Fruit fly (Drosophila melanogaster) whole organism, embryonic: ENCODE data around the gene CG34026.

Experiments
- Asciz ChIP-seq: fragments of 200-800 bp; sonication (Bioruptor generic); optimal IDR thresholded peaks from 2 replicates; lab custom pipeline; 2017; ENCODE audit warnings: missing biosample characterization, mild to moderate bottlenecking, missing genetic modification characterization, missing genetic modification reagents
- Blimp-1 ChIP-seq: fragments of 200-800 bp; sonication (Bioruptor generic); optimal IDR thresholded peaks from 3 replicates; lab custom pipeline; 2018; ENCODE audit warnings: missing biosample characterization, missing genetic modification characterization, mild to moderate bottlenecking, moderate library complexity, missing genetic modification reagents
- CG10267 ChIP-seq: fragments of 200-800 bp; sonication (Bioruptor generic); optimal IDR thresholded peaks from 2 replicates; lab custom pipeline; 2018; ENCODE audit warnings: missing biosample characterization, mild to moderate bottlenecking, missing genetic modification characterization, moderate library complexity
- CG11504 ChIP-seq: fragments of 200-800 bp; sonication (Bioruptor generic); optimal IDR thresholded peaks from 3 replicates; lab custom pipeline; 2019; ENCODE audit warnings: missing biosample characterization, mild to moderate bottlenecking, missing genetic modification characterization, moderate library complexity
- CG11560 ChIP-seq: fragments of 200-800 bp; sonication (Bioruptor generic); IDR thresholded peaks from 3 replicates; pipeline ENCODE4 v1.3.6; 2022; ENCODE audit warnings: missing biosample characterization, missing genetic modification characterization
- CG11723 ChIP-seq: fragments of 200-800 bp; sonication (Bioruptor generic); optimal IDR thresholded peaks from 2 replicates; lab custom pipeline; 2017; ENCODE audit warnings: missing biosample characterization, mild to moderate bottlenecking, missing genetic modification characterization
- CG13624 ChIP-seq: fragments of 200-800 bp; sonication (Bioruptor generic); optimal IDR thresholded peaks from 2 replicates; lab custom pipeline; 2016; ENCODE audit warnings: missing biosample characterization, missing genetic modification characterization
- CG13775 ChIP-seq: fragments of 200-800 bp; sonication (Bioruptor generic); optimal IDR thresholded peaks from 3 replicates; lab custom pipeline; 2017; ENCODE audit warnings: missing biosample characterization, mild to moderate bottlenecking, missing genetic modification characterization
- CG15011 ChIP-seq: fragments of 200-800 bp; sonication (Bioruptor generic); optimal IDR thresholded peaks from 3 replicates; lab custom pipeline; 2018; ENCODE audit warnings: missing biosample characterization, mild to moderate bottlenecking, missing genetic modification characterization
- CG15073 ChIP-seq: fragments of 200-800 bp; sonication (Bioruptor generic); optimal IDR thresholded peaks from 2 replicates; lab custom pipeline; 2016; ENCODE audit warnings: missing biosample characterization, missing genetic modification characterization
- CG16863 ChIP-seq: fragments of 200-800 bp; sonication (Bioruptor generic); optimal IDR thresholded peaks from 3 replicates; lab custom pipeline; 2016; ENCODE audit warnings: missing biosample characterization, missing genetic modification characterization
- CG2712 ChIP-seq: fragments of 200-800 bp; optimal IDR thresholded peaks from 3 replicates; lab custom pipeline; 2019; ENCODE audit warnings: missing biosample characterization, mild to moderate bottlenecking, missing genetic modification characterization, moderate library complexity
- CG30020 ChIP-seq: fragments of 200-800 bp; optimal IDR thresholded peaks from 2 replicates; lab custom pipeline; 2019; ENCODE audit warnings: missing biosample characterization, mild to moderate bottlenecking, missing genetic modification characterization, moderate library complexity
- CG7372 ChIP-seq: fragments of 200-800 bp; sonication (Bioruptor generic); IDR thresholded peaks from 2 replicates; pipeline ENCODE4 v1.3.6; 2022; ENCODE audit warnings: missing biosample characterization, missing genetic modification characterization
- CG8290 ChIP-seq, 3 experiments: fragments of 200-800 bp; sonication (Bioruptor generic); optimal IDR thresholded peaks; 2 replicates each; lab custom pipeline; 2016 to 2019; ENCODE audit warnings: missing biosample characterization in 3 of 3, missing genetic modification characterization in 3 of 3, mild to moderate bottlenecking in 2 of 3, moderate library complexity in 1 of 3
- CG8388 ChIP-seq: fragments of 200-800 bp; sonication (Bioruptor generic); optimal IDR thresholded peaks from 2 replicates; lab custom pipeline; 2019; ENCODE audit warnings: missing biosample characterization, mild to moderate bottlenecking, missing genetic modification characterization, moderate library complexity
- Chrac-16 ChIP-seq: fragments of 200-800 bp; sonication (Bioruptor generic); optimal IDR thresholded peaks from 3 replicates; lab custom pipeline; 2016; ENCODE audit warnings: missing biosample characterization, missing genetic modification characterization
- D ChIP-seq, 2 experiments: fragments of 200-800 bp in 1 of 2; fragments of >200 bp in 1 of 2; sonication (Bioruptor generic) in 1 of 2; optimal IDR thresholded peaks; 2 replicates in 1 of 2; 3 replicates in 1 of 2; lab custom pipeline; 2017; ENCODE audit warnings: mild to moderate bottlenecking in 1 of 2, missing biosample characterization in 1 of 2, missing genetic modification characterization in 1 of 2, missing genetic modification reagents in 1 of 2
- Dad ChIP-seq: fragments of 200-800 bp; sonication (Bioruptor generic); optimal IDR thresholded peaks from 3 replicates; lab custom pipeline; 2016; ENCODE audit warnings: missing biosample characterization, missing genetic modification characterization
- H15 ChIP-seq: fragments of 200-800 bp; sonication (Bioruptor generic); IDR thresholded peaks from 3 replicates; pipeline ENCODE4 v1.3.6; 2022; ENCODE audit warnings: missing biosample characterization, missing genetic modification characterization
- HLH4C ChIP-seq: fragments of 200-800 bp; sonication (Bioruptor generic); IDR thresholded peaks from 3 replicates; pipeline ENCODE4 v1.3.6; 2022; ENCODE audit warnings: missing biosample characterization, missing genetic modification characterization; ENCODE audit not compliant: partially characterized antibody
- HLHmδ ChIP-seq: fragments of 200-800 bp; sonication (Bioruptor generic); optimal IDR thresholded peaks from 2 replicates; lab custom pipeline; 2018; ENCODE audit warnings: missing biosample characterization, mild to moderate bottlenecking, missing genetic modification characterization, moderate library complexity
- Hmr ChIP-seq: fragments of 200-800 bp; sonication (Bioruptor generic); optimal IDR thresholded peaks from 3 replicates; lab custom pipeline; 2017; ENCODE audit warnings: mild to moderate bottlenecking, missing biosample characterization, missing genetic modification reagents, missing genetic modification characterization
- Hr39 ChIP-seq: fragments of >200 bp; optimal IDR thresholded peaks from 2 replicates; lab custom pipeline; 2017
- MTF-1 ChIP-seq: fragments of 200-800 bp; sonication (Bioruptor generic); optimal IDR thresholded peaks from 2 replicates; lab custom pipeline; 2018; ENCODE audit warnings: missing biosample characterization, mild to moderate bottlenecking, missing genetic modification characterization, borderline replicate concordance
- Mes4 ChIP-seq: fragments of 200-800 bp; sonication (Bioruptor generic); optimal IDR thresholded peaks from 2 replicates; lab custom pipeline; 2016; ENCODE audit warnings: missing biosample characterization, missing genetic modification characterization
- NK7.1 ChIP-seq: fragments of 200-800 bp; sonication (Bioruptor generic); optimal IDR thresholded peaks from 3 replicates; lab custom pipeline; 2016; ENCODE audit warnings: missing biosample characterization, missing genetic modification characterization
- Nf-YC ChIP-seq: fragments of 200-800 bp; optimal IDR thresholded peaks from 3 replicates; lab custom pipeline; 2019; ENCODE audit warnings: missing biosample characterization, mild to moderate bottlenecking, missing genetic modification characterization, moderate library complexity
- Oli ChIP-seq: fragments of 200-800 bp; sonication (Bioruptor generic); optimal IDR thresholded peaks from 2 replicates; lab custom pipeline; 2018; ENCODE audit warnings: missing biosample characterization, mild to moderate bottlenecking, missing genetic modification characterization, moderate library complexity
- Rx ChIP-seq: fragments of 200-800 bp; sonication (Bioruptor generic); IDR thresholded peaks from 2 replicates; pipeline ENCODE4 v1.3.6; 2022; ENCODE audit warnings: missing biosample characterization, missing genetic modification characterization
- Sry-δ ChIP-seq: fragments of 200-800 bp; sonication (Bioruptor generic); optimal IDR thresholded peaks from 2 replicates; lab custom pipeline; 2016; ENCODE audit warnings: missing biosample characterization, missing genetic modification characterization
- Taf1 ChIP-seq: fragments of 200-800 bp; sonication (Bioruptor generic); IDR thresholded peaks from 2 replicates; pipeline ENCODE4 v1.3.6; 2022; ENCODE audit warnings: missing biosample characterization, missing genetic modification characterization
- bbx ChIP-seq: fragments of 200-800 bp; sonication (Bioruptor generic); IDR thresholded peaks from 2 replicates; pipeline ENCODE4 v1.3.6; 2022; ENCODE audit warnings: missing biosample characterization, missing genetic modification characterization; ENCODE audit not compliant: partially characterized antibody
- chif ChIP-seq, 2 experiments: fragments of 200-800 bp; sonication (Bioruptor generic); optimal IDR thresholded peaks; 3 replicates each; lab custom pipeline; 2016; ENCODE audit warnings: missing biosample characterization in 2 of 2, missing genetic modification characterization in 2 of 2
- chinmo ChIP-seq: fragments of 200-800 bp; sonication (Bioruptor generic); IDR thresholded peaks from 4 replicates; pipeline ENCODE4 v1.3.6; 2022; ENCODE audit warnings: missing biosample characterization, missing genetic modification characterization; ENCODE audit not compliant: partially characterized antibody
- chm ChIP-seq: fragments of 200-800 bp; sonication (Bioruptor generic); IDR thresholded peaks from 2 replicates; pipeline ENCODE4 v1.3.6; 2022; ENCODE audit warnings: missing biosample characterization, missing genetic modification characterization
- ci ChIP-seq: fragments of 200-800 bp; sonication (Bioruptor generic); IDR thresholded peaks from 3 replicates; pipeline ENCODE4 v1.3.6; 2022; ENCODE audit warnings: missing biosample characterization, missing genetic modification characterization
- croc ChIP-seq: fragments of 200-800 bp; sonication (Bioruptor generic); conservative IDR thresholded peaks from 3 replicates; pipeline ENCODE4 v1.3.6; 2022; ENCODE audit warnings: missing biosample characterization, missing genetic modification characterization
- crp ChIP-seq, 2 experiments: fragments of 200-800 bp; sonication (Bioruptor generic); optimal IDR thresholded peaks; 2 replicates in 1 of 2; 3 replicates in 1 of 2; lab custom pipeline; 2017; ENCODE audit warnings: missing biosample characterization in 2 of 2, missing genetic modification characterization in 2 of 2, mild to moderate bottlenecking in 1 of 2, moderate library complexity in 1 of 2
- ind ChIP-seq: fragments of 200-800 bp; sonication (Bioruptor generic); optimal IDR thresholded peaks from 3 replicates; lab custom pipeline; 2016; ENCODE audit warnings: missing biosample characterization, missing genetic modification characterization
- lbe ChIP-seq: fragments of 200-800 bp; sonication (Bioruptor generic); optimal IDR thresholded peaks from 2 replicates; lab custom pipeline; 2016; ENCODE audit warnings: missing biosample characterization, mild to moderate bottlenecking, missing genetic modification characterization
- pb ChIP-seq: fragments of 200-800 bp; sonication (Bioruptor generic); optimal IDR thresholded peaks from 3 replicates; lab custom pipeline; 2016; ENCODE audit warnings: missing biosample characterization, missing genetic modification characterization
- pum ChIP-seq: fragments of 200-800 bp; sonication (Bioruptor generic); optimal IDR thresholded peaks from 2 replicates; lab custom pipeline; 2016; ENCODE audit warnings: missing biosample characterization, missing genetic modification characterization
- sens-2 ChIP-seq: fragments of 200-800 bp; sonication (Bioruptor generic); IDR thresholded peaks from 2 replicates; pipeline ENCODE4 v1.3.6; 2022; ENCODE audit warnings: missing biosample characterization, missing genetic modification characterization
- twi ChIP-seq: fragments of 200-800 bp; optimal IDR thresholded peaks from 2 replicates; lab custom pipeline; 2019; ENCODE audit warnings: missing biosample characterization, mild to moderate bottlenecking, missing genetic modification characterization, moderate library complexity
- wek ChIP-seq: fragments of 200-800 bp; sonication (Bioruptor generic); optimal IDR thresholded peaks from 3 replicates; lab custom pipeline; 2018; ENCODE audit warnings: missing biosample characterization, mild to moderate bottlenecking, missing genetic modification characterization, moderate library complexity
- yki ChIP-seq: fragments of >200 bp; optimal IDR thresholded peaks from 3 replicates; lab custom pipeline; 2018

CG34026 gene

DNA sequence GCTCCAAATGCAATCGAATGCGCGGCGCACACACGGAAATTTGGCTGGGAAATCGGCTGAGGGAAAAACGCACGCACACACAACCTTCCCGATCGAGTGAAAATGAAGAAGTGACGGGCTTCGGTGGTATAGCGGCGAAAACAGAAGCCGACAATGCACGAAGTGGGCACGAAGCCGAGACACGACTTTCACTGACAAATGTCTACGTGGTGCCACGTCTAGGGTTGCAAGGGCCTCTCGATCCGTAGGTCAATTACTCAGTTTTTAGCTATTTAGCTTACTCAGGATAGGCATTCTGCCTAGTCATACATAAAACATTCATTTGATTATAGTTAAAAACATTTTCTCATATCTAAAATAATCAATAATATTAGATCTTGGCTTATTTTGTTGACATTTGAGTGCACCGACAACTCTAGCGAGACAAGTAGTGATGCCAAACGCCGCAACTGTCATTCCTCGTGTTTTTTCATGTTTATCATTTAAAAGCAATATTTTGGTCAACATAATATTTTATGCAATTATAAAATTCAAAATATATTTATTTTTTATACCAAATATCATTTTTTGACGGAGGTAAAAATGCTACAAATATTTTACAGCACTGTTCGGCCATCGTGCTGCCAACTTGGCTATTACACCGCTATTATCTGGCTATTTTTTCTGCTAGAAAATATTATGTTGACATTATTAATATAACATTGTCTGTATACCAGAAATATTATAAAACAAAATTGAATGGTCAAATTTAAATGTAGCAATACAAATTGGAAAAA is 20.1 kb downstream of the CG34026 start (continued):
- peak; percentile 75; the same call in 2 of the 3 replicates for TF ChIP-seq CG11560
- peak; percentile 4 for TF ChIP-seq pb
- peak; percentile 87 for TF ChIP-seq CG11504 (tag; lab: Kevin White, UChicago)
- TF ChIP-seq Nf-YC (tag; lab: Kevin White, UChicago): peak; percentile 79
- TF ChIP-seq Hr39 (lab: Kevin White, UChicago): no peak
- TF ChIP-seq Blimp-1: peak; percentile 90
- TF ChIP-seq Chrac-16: peak; percentile 91
- TF ChIP-seq CG30020 (tag; lab: Kevin White, UChicago): peak; percentile 59
- peak; percentile 48; the same call in 2 of the 3 replicates for TF ChIP-seq HLH4C (GFP tag; lab: Robert Waterston, UW)
- TF ChIP-seq CG8388 (GFP tag; lab: Kevin White, UChicago): peak; percentile 87
- TF ChIP-seq wek: peak; percentile 72
- TF ChIP-seq Hmr: peak; percentile 90
- TF ChIP-seq CG8290 (GFP tag; optimal IDR thresholded peaks at IDR 0.05; lab: Kevin White, UChicago): peak; percentile 85
- peak; percentile 44 to 89 for TF ChIP-seq CG8290 (tag; optimal IDR thresholded peaks at IDR 0.05; lab: Kevin White, UChicago)
- peak; percentile 43; the same call in 1 of the 2 replicates for TF ChIP-seq bbx (GFP tag; lab: Robert Waterston, UW)
- peak; percentile 85 for TF ChIP-seq CG13775
- peak; percentile 46 for TF ChIP-seq CG15073 (GFP tag; lab: Kevin White, UChicago)
- peak; percentile 88 for TF ChIP-seq CG7372
- peak; percentile 92 for TF ChIP-seq CG2712
- TF ChIP-seq CG16863 (GFP tag; lab: Kevin White, UChicago): peak; percentile 55
- TF ChIP-seq twi (tag; lab: Kevin White, UChicago): peak; percentile 58
- peak; percentile 90 for TF ChIP-seq CG10267 (tag; lab: Kevin White, UChicago)
- peak; percentile 76 for TF ChIP-seq chm (GFP tag; lab: Robert Waterston, UW)
- TF ChIP-seq NK7.1 (GFP tag; lab: Kevin White, UChicago): peak; percentile 13
- peak; percentile 31 for TF ChIP-seq Sry-δ
- peak; percentile 80 for TF ChIP-seq pum
- TF ChIP-seq yki (lab: Kevin White, UChicago): no peak
- no peak for TF ChIP-seq D (optimal IDR thresholded peaks at IDR 0.05; lab: Kevin White, UChicago)
- TF ChIP-seq D (GFP tag; optimal IDR thresholded peaks at IDR 0.05; lab: Kevin White, UChicago): peak; percentile 81
- peak; percentile 55 for TF ChIP-seq sens-2 (GFP tag; lab: Robert Waterston, UW)
- TF ChIP-seq Asciz (GFP tag; lab: Kevin White, UChicago): peak; percentile 77
- TF ChIP-seq lbe (GFP tag; lab: Kevin White, UChicago): peak; percentile 86
- peak; percentile 58 for TF ChIP-seq Mes4 (GFP tag; lab: Kevin White, UChicago)
- peak; percentile 69 for TF ChIP-seq Dad
- TF ChIP-seq croc: peak; percentile 85
- peak; percentile 63 for TF ChIP-seq MTF-1
- TF ChIP-seq chinmo: 0 out of 4 replicates have a peak, but pooled peaks have one; percentile 38
- peak; percentile 72 for TF ChIP-seq CG13624 (GFP tag; lab: Kevin White, UChicago)
- TF ChIP-seq Oli: peak; percentile 88
- peak; percentile 81 for TF ChIP-seq CG11723 (GFP tag; lab: Kevin White, UChicago)
- peak; percentile 68 for TF ChIP-seq Taf1 (GFP tag; lab: Robert Waterston, UW)
- TF ChIP-seq chif (GFP tag; optimal IDR thresholded peaks at IDR 0.05; lab: Kevin White, UChicago): peak; percentile 73 to 81
- TF ChIP-seq CG15011 (GFP tag; lab: Kevin White, UChicago): peak; percentile 72
- peak; percentile 92 for TF ChIP-seq ci
- peak; percentile 53 for TF ChIP-seq HLHmδ (GFP tag; lab: Kevin White, UChicago)
- peak; percentile 82 for TF ChIP-seq H15 (GFP tag; lab: Robert Waterston, UW)
- peak in 1 of 2 experiments; percentile 28 for TF ChIP-seq crp (GFP tag; optimal IDR thresholded peaks at IDR 0.05; lab: Kevin White, UChicago)
- peak; percentile 71 for TF ChIP-seq Rx
- TF ChIP-seq ind: peak; percentile 86
